Worm (Caenorhabditis elegans) whole organism, L3 larva: ENCODE measurements around the gene R02F11.12.

Experiments used
- R02D3.7 ChIP-seq: fragments of 150-350 bp; optimal IDR thresholded peaks from 2 replicates; lab custom pipeline; 2014; ENCODE audit warnings: missing biosample characterization, missing genetic modification characterization
- ceh-16 ChIP-seq: sonication (generic microtip); optimal IDR thresholded peaks from 2 replicates; lab custom pipeline; 2017; ENCODE audit warnings: missing biosample characterization, missing genetic modification characterization
- ceh-28 ChIP-seq: fragments of 150-350 bp; optimal IDR thresholded peaks from 2 replicates; lab custom pipeline; 2014; ENCODE audit warnings: missing biosample characterization, missing genetic modification reagents, missing genetic modification characterization
- ceh-9 ChIP-seq: sonication (generic microtip); optimal IDR thresholded peaks from 2 replicates; lab custom pipeline; 2018; ENCODE audit warnings: missing biosample characterization, missing genetic modification characterization
- egl-5 ChIP-seq: fragments of 150-350 bp; optimal IDR thresholded peaks from 2 replicates; lab custom pipeline; 2017; ENCODE audit warnings: missing biosample characterization, missing genetic modification reagents, missing genetic modification characterization, inconsistent platforms
- elt-2 ChIP-seq: sonication (generic microtip); optimal IDR thresholded peaks from 2 replicates; lab custom pipeline; 2016; ENCODE audit warnings: missing genetic modification reagents, mild to moderate bottlenecking, missing genetic modification characterization, missing compliant biosample characterization
- elt-3 ChIP-seq, 3 experiments: fragments of 150-350 bp in 1 of 3; sonication (generic microtip) in 2 of 3; optimal IDR thresholded peaks; 2 replicates in 2 of 3; 4 replicates in 1 of 3; lab custom pipeline; 2014 to 2017; ENCODE audit warnings: missing biosample characterization in 3 of 3, missing genetic modification characterization in 3 of 3
- eor-1 ChIP-seq, 2 experiments: fragments of 150-350 bp; optimal IDR thresholded peaks; 2 replicates each; lab custom pipeline; 2014 to 2018; ENCODE audit warnings: missing biosample characterization in 2 of 2, missing genetic modification characterization in 2 of 2
- fkh-10 ChIP-seq: sonication (generic microtip); optimal IDR thresholded peaks from 2 replicates; lab custom pipeline; 2017; ENCODE audit warnings: missing biosample characterization, missing genetic modification reagents, missing genetic modification characterization
- fkh-2 ChIP-seq: fragments of 150-350 bp; optimal IDR thresholded peaks from 2 replicates; lab custom pipeline; 2014; ENCODE audit warnings: missing biosample characterization, missing genetic modification reagents, missing genetic modification characterization
- fos-1 ChIP-seq: fragments of 150-350 bp; optimal IDR thresholded peaks from 2 replicates; lab custom pipeline; 2014; ENCODE audit warnings: missing biosample characterization, missing genetic modification characterization
- hmg-11 ChIP-seq: sonication (generic microtip); optimal IDR thresholded peaks from 2 replicates; lab custom pipeline; 2016; ENCODE audit warnings: missing genetic modification characterization, missing compliant biosample characterization
- jun-1 ChIP-seq: fragments of 150-350 bp; optimal IDR thresholded peaks from 2 replicates; lab custom pipeline; 2014; ENCODE audit warnings: missing biosample characterization, missing genetic modification reagents, missing genetic modification characterization
- lin-15B ChIP-seq: fragments of 150-350 bp; optimal IDR thresholded peaks from 2 replicates; lab custom pipeline; 2014; ENCODE audit warnings: missing biosample characterization, missing genetic modification characterization
- lin-39 ChIP-seq: fragments of 150-350 bp; optimal IDR thresholded peaks from 2 replicates; lab custom pipeline; 2018; ENCODE audit warnings: missing biosample characterization, missing genetic modification reagents, missing genetic modification characterization
- lsy-12 ChIP-seq: sonication (generic microtip); optimal IDR thresholded peaks from 2 replicates; lab custom pipeline; 2016; ENCODE audit warnings: mild to moderate bottlenecking, missing genetic modification characterization, missing compliant biosample characterization
- mdl-1 ChIP-seq: fragments of 150-350 bp; optimal IDR thresholded peaks from 2 replicates; lab custom pipeline; 2014; ENCODE audit warnings: missing biosample characterization, missing genetic modification characterization
- nfya-1 ChIP-seq: sonication (generic microtip); optimal IDR thresholded peaks from 2 replicates; lab custom pipeline; 2017; ENCODE audit warnings: missing genetic modification characterization, mild to moderate bottlenecking, missing compliant biosample characterization, antibody characterized with exemption, moderate library complexity; ENCODE audit not compliant: insufficient read depth
- nhr-11 ChIP-seq: fragments of 150-350 bp; optimal IDR thresholded peaks from 2 replicates; lab custom pipeline; 2014; ENCODE audit warnings: missing biosample characterization, missing genetic modification characterization
- nhr-12 ChIP-seq: fragments of 150-350 bp; optimal IDR thresholded peaks from 2 replicates; lab custom pipeline; 2014; ENCODE audit warnings: missing biosample characterization, missing genetic modification characterization
- nhr-23 ChIP-seq: fragments of 150-350 bp; optimal IDR thresholded peaks from 2 replicates; lab custom pipeline; 2014; ENCODE audit warnings: missing biosample characterization, missing genetic modification reagents, missing genetic modification characterization
- nhr-25 ChIP-seq: sonication (generic microtip); optimal IDR thresholded peaks from 2 replicates; lab custom pipeline; 2017; ENCODE audit warnings: missing biosample characterization, missing genetic modification characterization
- nhr-43 ChIP-seq: sonication (generic microtip); optimal IDR thresholded peaks from 2 replicates; lab custom pipeline; 2016; ENCODE audit warnings: mild to moderate bottlenecking, missing genetic modification characterization, missing compliant biosample characterization; ENCODE audit not compliant: poor library complexity, severe bottlenecking
- nhr-67 ChIP-seq: fragments of 150-350 bp; optimal IDR thresholded peaks from 2 replicates; lab custom pipeline; 2014; ENCODE audit warnings: missing biosample characterization, missing genetic modification characterization
- nhr-77 ChIP-seq: fragments of 150-350 bp; optimal IDR thresholded peaks from 2 replicates; lab custom pipeline; 2014; ENCODE audit warnings: missing biosample characterization, missing genetic modification characterization
- pha-4 ChIP-seq: fragments of 150-350 bp; optimal IDR thresholded peaks from 2 replicates; lab custom pipeline; 2014; ENCODE audit warnings: missing biosample characterization, missing genetic modification reagents, missing genetic modification characterization
- pqm-1 ChIP-seq: fragments of 150-350 bp; optimal IDR thresholded peaks from 2 replicates; lab custom pipeline; 2017; ENCODE audit warnings: missing biosample characterization, missing genetic modification characterization, inconsistent platforms
- skn-1 ChIP-seq: fragments of 150-350 bp; optimal IDR thresholded peaks from 2 replicates; lab custom pipeline; 2014; ENCODE audit warnings: missing biosample characterization, missing genetic modification characterization
- snpc-4 ChIP-seq: fragments of 150-350 bp; optimal IDR thresholded peaks from 2 replicates; lab custom pipeline; 2014; ENCODE audit warnings: missing biosample characterization, missing genetic modification characterization
- tbx-2 ChIP-seq: sonication (generic microtip); optimal IDR thresholded peaks from 2 replicates; lab custom pipeline; 2016; ENCODE audit warnings: mild to moderate bottlenecking, missing genetic modification characterization, missing compliant biosample characterization
- unc-39 ChIP-seq: sonication (generic microtip); optimal IDR thresholded peaks from 4 replicates; lab custom pipeline; 2017; ENCODE audit warnings: missing biosample characterization, missing genetic modification characterization
- zag-1 ChIP-seq: fragments of 150-350 bp; optimal IDR thresholded peaks from 2 replicates; lab custom pipeline; 2014; ENCODE audit warnings: missing biosample characterization, missing genetic modification characterization
- ztf-4 ChIP-seq: fragments of 150-350 bp; optimal IDR thresholded peaks from 2 replicates; lab custom pipeline; 2014; ENCODE audit warnings: missing biosample characterization, missing genetic modification characterization

R02F11.12 gene

ce11 chrV:4826710-4827380 lies 36.4 kb downstream of the R02F11.12 start, which contains the start of the genes hsp-6 and C37H5.5:
hsp-6 (minus strand) TSS chrV:4826760.
C37H5.5 (plus strand) TSS chrV:4827360.
- TF ChIP-seq pha-4, result peak; percentile 90
- TF ChIP-seq fkh-10 (GFP tag; lab: Kevin White, UChicago), result peak; percentile 43
- TF ChIP-seq ceh-9, result no peak
- TF ChIP-seq R02D3.7 (tag; lab: Kevin White, UChicago), result peak; percentile 50
- TF ChIP-seq nhr-67, result no peak
- peak; percentile 32 for TF ChIP-seq jun-1 (tag; lab: Kevin White, UChicago)
- TF ChIP-seq nhr-25, result peak; percentile 79
- TF ChIP-seq hmg-11 (tag; lab: Kevin White, UChicago), result peak; percentile 58
- TF ChIP-seq lin-39 (tag; lab: Kevin White, UChicago), result peak; percentile 92
- no peak for TF ChIP-seq nhr-77
- peak; percentile 96 for TF ChIP-seq nfya-1 (tag; lab: Kevin White, UChicago)
- TF ChIP-seq skn-1, result peak; percentile 67
- peak; percentile 74 for TF ChIP-seq snpc-4
- peak; percentile 91 for TF ChIP-seq lin-15B
- TF ChIP-seq pqm-1, result peak; percentile 59
- TF ChIP-seq nhr-12, result no peak
- peak; percentile 47 for TF ChIP-seq ceh-28 (tag; lab: Kevin White, UChicago)
- TF ChIP-seq nhr-23 (tag; lab: Kevin White, UChicago), result peak; percentile 80
- no peak for TF ChIP-seq zag-1 (tag; lab: Kevin White, UChicago)
- peak; percentile 50 for TF ChIP-seq lsy-12 (tag; lab: Kevin White, UChicago)
- peak; percentile 18 for TF ChIP-seq tbx-2
- peak; percentile 60 for TF ChIP-seq elt-2 (tag; lab: Kevin White, UChicago)
- TF ChIP-seq egl-5 (tag; lab: Kevin White, UChicago), result peak; percentile 28
- no peak for TF ChIP-seq eor-1 (tag; optimal IDR thresholded peaks at IDR 0.05; lab: Kevin White, UChicago)

ce11 chrV:4834277-4834676 lies 43.8 kb downstream of the R02F11.12 start, which contains the start of gene C37H5.14:
C37H5.14 (minus strand) TSS chrV:4834377.
- no peak for TF ChIP-seq hmg-11 (tag; lab: Kevin White, UChicago)
- no peak for TF ChIP-seq ceh-28 (tag; lab: Kevin White, UChicago)
- no peak for TF ChIP-seq ztf-4 (tag; lab: Kevin White, UChicago)
- no peak for TF ChIP-seq unc-39 (tag; lab: Kevin White, UChicago)
- no peak for TF ChIP-seq fkh-2 (tag; lab: Kevin White, UChicago)
- TF ChIP-seq nhr-23 (tag; lab: Kevin White, UChicago), result no peak
- no peak for TF ChIP-seq nhr-43 (tag; lab: Kevin White, UChicago)
- TF ChIP-seq jun-1 (tag; lab: Kevin White, UChicago), result no peak
- no peak for TF ChIP-seq nhr-11 (tag; lab: Kevin White, UChicago)
- TF ChIP-seq snpc-4, result no peak
- TF ChIP-seq nhr-12, result no peak
- TF ChIP-seq ceh-9, result no peak
- no peak for TF ChIP-seq mdl-1 (tag; lab: Kevin White, UChicago)
- no peak for TF ChIP-seq pha-4
- TF ChIP-seq fkh-10 (GFP tag; lab: Kevin White, UChicago), result no peak
- no peak for TF ChIP-seq ceh-16
- no peak for TF ChIP-seq zag-1 (tag; lab: Kevin White, UChicago)

ce11 chrV:4839913-4840312 lies 49.4 kb downstream of the R02F11.12 start, which contains the start of gene nas-9:
nas-9 (minus strand) TSS chrV:4840013.
- TF ChIP-seq nhr-25, result no peak
- no peak for TF ChIP-seq skn-1
- no peak for TF ChIP-seq tbx-2
- no peak for TF ChIP-seq mdl-1 (tag; lab: Kevin White, UChicago)
- TF ChIP-seq lsy-12 (tag; lab: Kevin White, UChicago), result no peak
- no peak for TF ChIP-seq pha-4
- no peak for TF ChIP-seq elt-3 (tag; optimal IDR thresholded peaks at IDR 0.05; lab: Kevin White, UChicago)
- no peak for TF ChIP-seq pqm-1
- TF ChIP-seq fos-1 (tag; lab: Kevin White, UChicago), result no peak
